Worm (Caenorhabditis elegans) whole organism, late embryonic: ENCODE results near the gene srg-13.

Source experiments
- ama-1 ChIP-seq: fragments of 150-350 bp; optimal IDR thresholded peaks from 2 replicates; lab custom pipeline; 2014
- elt-2 ChIP-seq: sonication (generic microtip); optimal IDR thresholded peaks from 2 replicates; lab custom pipeline; 2016; ENCODE audit warnings: missing genetic modification reagents, missing genetic modification characterization, missing compliant biosample characterization
- elt-4 ChIP-seq: sonication (generic microtip); optimal IDR thresholded peaks from 2 replicates; lab custom pipeline; 2016; ENCODE audit warnings: missing genetic modification characterization, missing compliant biosample characterization
- nhr-11 ChIP-seq: fragments of 150-350 bp; optimal IDR thresholded peaks from 2 replicates; lab custom pipeline; 2014; ENCODE audit warnings: missing biosample characterization, missing genetic modification characterization
- pax-1 ChIP-seq: fragments of 150-350 bp; optimal IDR thresholded peaks from 2 replicates; lab custom pipeline; 2014; ENCODE audit warnings: missing biosample characterization, missing genetic modification characterization
- pha-2 ChIP-seq: sonication (generic microtip); optimal IDR thresholded peaks from 2 replicates; lab custom pipeline; 2017; ENCODE audit warnings: mild to moderate bottlenecking, missing genetic modification characterization, missing compliant biosample characterization
- unc-3 ChIP-seq, 2 experiments: fragments of 200-800 bp in 1 of 2; sonication (Bioruptor generic) in 1 of 2; sonication (generic microtip) in 1 of 2; conservative IDR thresholded peaks in 1 of 2; optimal IDR thresholded peaks in 1 of 2; 2 replicates each; pipeline versions ENCODE4 v1.3.6 to Lab custom; 2016 to 2022; ENCODE audit warnings: missing compliant biosample characterization in 2 of 2, missing genetic modification characterization in 2 of 2, missing genetic modification reagents in 1 of 2

DNA sequence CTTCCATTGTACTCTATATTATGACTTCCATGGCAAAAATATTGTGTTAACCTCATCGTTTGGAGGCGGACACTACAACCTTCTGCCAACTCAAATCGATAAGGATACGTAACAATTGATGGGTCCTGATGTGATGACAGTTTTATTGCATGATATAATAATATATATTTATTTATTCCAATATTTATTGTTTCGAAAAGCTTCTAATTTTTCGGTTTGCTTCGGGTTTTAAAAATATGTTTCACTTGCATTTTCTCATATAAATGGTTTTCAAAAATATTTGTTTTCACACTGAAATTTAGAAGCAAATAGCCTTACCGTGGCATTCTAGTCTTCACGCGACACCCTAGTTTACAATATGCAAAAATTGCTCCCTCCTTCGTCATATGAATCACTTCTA, 34.6 kb downstream of the srg-13 start, which contains the start of gene T04A8.13:
- no peak for TF ChIP-seq elt-2 (tag; lab: Kevin White, UChicago)
- TF ChIP-seq unc-3 (GFP tag; conservative IDR thresholded peaks at IDR 0.05; lab: Robert Waterston, UW): no peak
- TF ChIP-seq unc-3 (tag; optimal IDR thresholded peaks at IDR 0.05; lab: Kevin White, UChicago): no peak
- no peak for TF ChIP-seq ama-1 (lab: Kevin White, UChicago)
- TF ChIP-seq pax-1: no peak
- no peak for TF ChIP-seq elt-4
- no peak for TF ChIP-seq pha-2 (tag; lab: Kevin White, UChicago)
- no peak for TF ChIP-seq nhr-11
